Worm (Caenorhabditis elegans) whole organism, midembryonic: ENCODE results near the gene F18E9.4.

Source experiments
- flt-1 ChIP-seq: fragments of 200-800 bp; sonication (Bioruptor generic); IDR thresholded peaks from 2 replicates; pipeline ENCODE4 v1.3.6; 2022; ENCODE audit warnings: missing genetic modification characterization, missing compliant biosample characterization
- med-1 ChIP-seq: sonication (generic microtip); optimal IDR thresholded peaks from 2 replicates; lab custom pipeline; 2017; ENCODE audit warnings: missing genetic modification characterization, mild to moderate bottlenecking, missing compliant biosample characterization, antibody characterized with exemption, missing genetic modification reagents; ENCODE audit not compliant: insufficient read depth
- ref-1 ChIP-seq: fragments of 200-800 bp; sonication (Bioruptor generic); conservative IDR thresholded peaks from 2 replicates; pipeline ENCODE4 v1.3.6; 2022; ENCODE audit warnings: missing genetic modification reagents, missing genetic modification characterization, missing compliant biosample characterization
- tab-1 ChIP-seq: fragments of 200-800 bp; sonication (Bioruptor generic); IDR thresholded peaks from 2 replicates; pipeline ENCODE4 v1.3.6; 2022; ENCODE audit warnings: missing genetic modification characterization, missing compliant biosample characterization
- ztf-23 ChIP-seq: fragments of 200-800 bp; sonication (Bioruptor generic); IDR thresholded peaks from 2 replicates; pipeline ENCODE4 v1.3.6; 2022; ENCODE audit warnings: missing genetic modification reagents, missing genetic modification characterization, missing compliant biosample characterization
- ztf-29 ChIP-seq: fragments of 200-800 bp; sonication (Bioruptor generic); IDR thresholded peaks from 2 replicates; pipeline ENCODE4 v1.3.6; 2022; ENCODE audit warnings: missing genetic modification reagents, missing genetic modification characterization, missing compliant biosample characterization

- TF ChIP-seq ztf-29 (GFP tag; lab: Robert Waterston, UW) = no peak
- TF ChIP-seq flt-1 (GFP tag; lab: Robert Waterston, UW) = no peak
- TF ChIP-seq ztf-23 = no peak
- TF ChIP-seq tab-1 = no peak
- TF ChIP-seq ref-1 (GFP tag; lab: Robert Waterston, UW) = no peak
- TF ChIP-seq med-1 = no peak
These were observed 5.5 kb downstream of the F18E9.4 start, which contains the start of gene F18E9.3 for ce11 chrX:8585837-8586236.
